Fruit fly (Drosophila melanogaster) whole organism, embryonic: Measurements from ENCODE around the gene CG12112.

Experiments
- CG10147 ChIP-seq: fragments of 200-800 bp; sonication (Bioruptor generic); optimal IDR thresholded peaks from 2 replicates; lab custom pipeline; 2019; ENCODE audit warnings: missing biosample characterization, mild to moderate bottlenecking, missing genetic modification characterization, moderate library complexity
- CG10274 ChIP-seq: fragments of 200-800 bp; sonication (Bioruptor generic); optimal IDR thresholded peaks from 3 replicates; lab custom pipeline; 2017; ENCODE audit warnings: missing biosample characterization, mild to moderate bottlenecking, missing genetic modification characterization
- CG10979 ChIP-seq: fragments of 200-800 bp; sonication (Bioruptor generic); optimal IDR thresholded peaks from 2 replicates; lab custom pipeline; 2018; ENCODE audit warnings: missing biosample characterization, mild to moderate bottlenecking, missing genetic modification characterization, moderate library complexity
- CG12744 ChIP-seq: fragments of 200-800 bp; sonication (Bioruptor generic); optimal IDR thresholded peaks from 2 replicates; lab custom pipeline; 2016; ENCODE audit warnings: missing biosample characterization, missing genetic modification characterization
- CG12942 ChIP-seq: fragments of 200-800 bp; sonication (Bioruptor generic); optimal IDR thresholded peaks from 3 replicates; lab custom pipeline; 2016; ENCODE audit warnings: missing biosample characterization, missing genetic modification characterization
- CG13296 ChIP-seq: fragments of 200-800 bp; sonication (Bioruptor generic); optimal IDR thresholded peaks from 3 replicates; lab custom pipeline; 2018; ENCODE audit warnings: missing biosample characterization, mild to moderate bottlenecking, missing genetic modification characterization
- CG15514 ChIP-seq: fragments of 200-800 bp; sonication (Bioruptor generic); optimal IDR thresholded peaks from 3 replicates; lab custom pipeline; 2017; ENCODE audit warnings: missing biosample characterization, missing genetic modification characterization, mild to moderate bottlenecking, moderate library complexity, missing genetic modification reagents
- CG17328 ChIP-seq: fragments of 200-800 bp; sonication (Bioruptor generic); IDR thresholded peaks from 2 replicates; pipeline ENCODE4 v1.3.6; 2022; ENCODE audit warnings: missing biosample characterization, missing genetic modification characterization
- CG17829 ChIP-seq: fragments of 200-800 bp; optimal IDR thresholded peaks from 2 replicates; lab custom pipeline; 2019; ENCODE audit warnings: missing biosample characterization, mild to moderate bottlenecking, missing genetic modification characterization, moderate library complexity
- CG3065 ChIP-seq: fragments of 200-800 bp; sonication (Bioruptor generic); optimal IDR thresholded peaks from 2 replicates; lab custom pipeline; 2016; ENCODE audit warnings: missing biosample characterization, missing genetic modification characterization
- CG33557 ChIP-seq: fragments of 200-800 bp; sonication (Bioruptor generic); optimal IDR thresholded peaks from 2 replicates; lab custom pipeline; 2019; ENCODE audit warnings: missing biosample characterization, mild to moderate bottlenecking, missing genetic modification characterization, moderate library complexity
- CG7556 ChIP-seq: fragments of 200-800 bp; sonication (Bioruptor generic); optimal IDR thresholded peaks from 2 replicates; lab custom pipeline; 2017; ENCODE audit warnings: missing biosample characterization, mild to moderate bottlenecking, missing genetic modification characterization
- CG8281 ChIP-seq: fragments of 200-800 bp; sonication (Bioruptor generic); optimal IDR thresholded peaks from 2 replicates; lab custom pipeline; 2018; ENCODE audit warnings: missing biosample characterization, mild to moderate bottlenecking, missing genetic modification characterization, moderate library complexity
- CG9437 ChIP-seq: fragments of 200-800 bp; sonication (Bioruptor generic); optimal IDR thresholded peaks from 2 replicates; lab custom pipeline; 2018; ENCODE audit warnings: missing biosample characterization, mild to moderate bottlenecking, missing genetic modification characterization
- Dip3 ChIP-seq: fragments of 200-800 bp; sonication (Bioruptor generic); optimal IDR thresholded peaks from 3 replicates; lab custom pipeline; 2016; ENCODE audit warnings: missing biosample characterization, missing genetic modification characterization
- Gug ChIP-seq: fragments of 200-800 bp; sonication (Bioruptor generic); IDR thresholded peaks from 4 replicates; pipeline ENCODE4 v1.3.6; 2022; ENCODE audit warnings: missing biosample characterization, missing genetic modification characterization
- HLH4C ChIP-seq: fragments of 200-800 bp; sonication (Bioruptor generic); IDR thresholded peaks from 3 replicates; pipeline ENCODE4 v1.3.6; 2022; ENCODE audit warnings: missing biosample characterization, missing genetic modification characterization; ENCODE audit not compliant: partially characterized antibody
- HLH54F ChIP-seq: fragments of 200-800 bp; sonication (Bioruptor generic); optimal IDR thresholded peaks from 3 replicates; lab custom pipeline; 2016; ENCODE audit warnings: missing biosample characterization, missing genetic modification characterization
- Hand ChIP-seq: fragments of 200-800 bp; sonication (Bioruptor generic); optimal IDR thresholded peaks from 2 replicates; lab custom pipeline; 2017; ENCODE audit warnings: mild to moderate bottlenecking, missing biosample characterization, missing genetic modification reagents, missing genetic modification characterization
- Hmx ChIP-seq: fragments of 200-800 bp; sonication (Bioruptor generic); optimal IDR thresholded peaks from 2 replicates; lab custom pipeline; 2016; ENCODE audit warnings: missing biosample characterization, missing genetic modification characterization
- Hr51 ChIP-seq, 2 experiments: fragments of 200-800 bp; sonication (Bioruptor generic); optimal IDR thresholded peaks; 2 replicates in 1 of 2; 3 replicates in 1 of 2; lab custom pipeline; 2016 to 2018; ENCODE audit warnings: missing biosample characterization in 2 of 2, missing genetic modification characterization in 2 of 2, mild to moderate bottlenecking in 1 of 2, moderate library complexity in 1 of 2
- NC2α ChIP-seq: fragments of 200-800 bp; sonication (Bioruptor generic); optimal IDR thresholded peaks from 2 replicates; lab custom pipeline; 2016; ENCODE audit warnings: missing biosample characterization, missing genetic modification characterization
- Nf-YB ChIP-seq: fragments of 200-800 bp; sonication (Bioruptor generic); optimal IDR thresholded peaks from 3 replicates; lab custom pipeline; 2019; ENCODE audit warnings: missing biosample characterization, mild to moderate bottlenecking, missing genetic modification characterization, moderate library complexity
- Ptx1 ChIP-seq: fragments of 200-800 bp; sonication (Bioruptor generic); IDR thresholded peaks from 2 replicates; pipeline ENCODE4 v1.3.6; 2022; ENCODE audit warnings: missing biosample characterization, missing genetic modification characterization
- Usf ChIP-seq: fragments of 200-800 bp; sonication (Bioruptor generic); optimal IDR thresholded peaks from 2 replicates; lab custom pipeline; 2017; ENCODE audit warnings: missing genotype, missing biosample characterization, missing genetic modification characterization
- ac ChIP-seq: fragments of 200-800 bp; sonication (Bioruptor generic); optimal IDR thresholded peaks from 3 replicates; lab custom pipeline; 2017; ENCODE audit warnings: missing biosample characterization, mild to moderate bottlenecking, missing genetic modification characterization
- bowl ChIP-seq: fragments of 200-800 bp; sonication (Bioruptor generic); IDR thresholded peaks from 2 replicates; pipeline ENCODE4 v1.3.6; 2022; ENCODE audit warnings: missing biosample characterization, missing genetic modification characterization
- dati ChIP-seq: fragments of 200-800 bp; sonication (Bioruptor generic); IDR thresholded peaks from 2 replicates; pipeline ENCODE4 v1.3.6; 2022; ENCODE audit warnings: missing biosample characterization, missing genetic modification characterization
- dmrt99B ChIP-seq: fragments of 200-800 bp; sonication (Bioruptor generic); optimal IDR thresholded peaks from 2 replicates; lab custom pipeline; 2018; ENCODE audit warnings: missing biosample characterization, mild to moderate bottlenecking, missing genetic modification characterization, moderate library complexity
- ems ChIP-seq: fragments of 200-800 bp; sonication (Bioruptor generic); optimal IDR thresholded peaks from 3 replicates; lab custom pipeline; 2016; ENCODE audit warnings: missing biosample characterization, missing genetic modification characterization
- fru ChIP-seq: fragments of >200 bp; optimal IDR thresholded peaks from 2 replicates; lab custom pipeline; 2017
- gcm2 ChIP-seq: fragments of 200-800 bp; sonication (Bioruptor generic); optimal IDR thresholded peaks from 2 replicates; lab custom pipeline; 2016; ENCODE audit warnings: missing biosample characterization, missing genetic modification characterization
- gsb-n ChIP-seq: fragments of 200-800 bp; sonication (Bioruptor generic); optimal IDR thresholded peaks from 3 replicates; lab custom pipeline; 2018; ENCODE audit warnings: missing biosample characterization, mild to moderate bottlenecking, missing genetic modification characterization
- hkb ChIP-seq, 2 experiments: fragments of 200-800 bp in 1 of 2; fragments of >200 bp in 1 of 2; sonication (Bioruptor generic) in 1 of 2; IDR thresholded peaks in 1 of 2; optimal IDR thresholded peaks in 1 of 2; 2 replicates each; pipeline versions ENCODE4 v1.3.6 to Lab custom; 2017 to 2022; ENCODE audit warnings: missing biosample characterization in 1 of 2, missing genetic modification characterization in 1 of 2
- jing ChIP-seq: fragments of 200-800 bp; sonication (Bioruptor generic); optimal IDR thresholded peaks from 2 replicates; lab custom pipeline; 2018; ENCODE audit warnings: missing biosample characterization, mild to moderate bottlenecking, missing genetic modification characterization
- kay ChIP-seq: fragments of 200-800 bp; sonication (Bioruptor generic); optimal IDR thresholded peaks from 2 replicates; lab custom pipeline; 2016; ENCODE audit warnings: missing biosample characterization, missing genetic modification characterization
- kni ChIP-seq: fragments of 200-800 bp; sonication (Bioruptor generic); optimal IDR thresholded peaks from 3 replicates; lab custom pipeline; 2017; ENCODE audit warnings: mild to moderate bottlenecking, missing biosample characterization, missing genetic modification reagents, missing genetic modification characterization
- nerfin-2 ChIP-seq: fragments of 200-800 bp; sonication (Bioruptor generic); IDR thresholded peaks from 2 replicates; pipeline ENCODE4 v1.3.6; 2022; ENCODE audit warnings: missing biosample characterization, missing genetic modification characterization; ENCODE audit not compliant: partially characterized antibody
- pho ChIP-seq: fragments of 200-800 bp; sonication (Bioruptor generic); optimal IDR thresholded peaks from 2 replicates; lab custom pipeline; 2016; ENCODE audit warnings: missing biosample characterization, missing genetic modification characterization
- pros ChIP-seq: fragments of 200-800 bp; sonication (Bioruptor generic); optimal IDR thresholded peaks from 3 replicates; lab custom pipeline; 2019; ENCODE audit warnings: missing biosample characterization, mild to moderate bottlenecking, missing genetic modification characterization, moderate library complexity
- schlank ChIP-seq: fragments of 200-800 bp; sonication (Bioruptor generic); optimal IDR thresholded peaks from 2 replicates; lab custom pipeline; 2018; ENCODE audit warnings: missing biosample characterization, mild to moderate bottlenecking, missing genetic modification characterization
- sens-2 ChIP-seq: fragments of 200-800 bp; sonication (Bioruptor generic); IDR thresholded peaks from 2 replicates; pipeline ENCODE4 v1.3.6; 2022; ENCODE audit warnings: missing biosample characterization, missing genetic modification characterization
- slp2 ChIP-seq: fragments of 200-800 bp; sonication (Bioruptor generic); optimal IDR thresholded peaks from 2 replicates; lab custom pipeline; 2016; ENCODE audit warnings: missing biosample characterization, missing genetic modification characterization
- sug ChIP-seq: fragments of 200-800 bp; optimal IDR thresholded peaks from 2 replicates; lab custom pipeline; 2019; ENCODE audit warnings: missing biosample characterization, mild to moderate bottlenecking, missing genetic modification characterization, moderate library complexity
- tgo ChIP-seq: fragments of 200-800 bp; sonication (Bioruptor generic); IDR thresholded peaks from 3 replicates; pipeline ENCODE4 v1.3.6; 2022; ENCODE audit warnings: missing biosample characterization, missing genetic modification characterization
- toy ChIP-seq: fragments of 200-800 bp; sonication (Bioruptor generic); IDR thresholded peaks from 2 replicates; pipeline ENCODE4 v1.3.6; 2022; ENCODE audit warnings: missing biosample characterization, missing genetic modification characterization
- twi ChIP-seq: fragments of 200-800 bp; optimal IDR thresholded peaks from 2 replicates; lab custom pipeline; 2019; ENCODE audit warnings: missing biosample characterization, mild to moderate bottlenecking, missing genetic modification characterization, moderate library complexity
- zf30C ChIP-seq: fragments of 200-800 bp; sonication (Bioruptor generic); optimal IDR thresholded peaks from 3 replicates; lab custom pipeline; 2018; ENCODE audit warnings: missing biosample characterization, mild to moderate bottlenecking, missing genetic modification characterization
- zfh2 ChIP-seq: fragments of 200-800 bp; sonication (Bioruptor generic); optimal IDR thresholded peaks from 2 replicates; lab custom pipeline; 2016; ENCODE audit warnings: missing biosample characterization, missing genetic modification characterization

CG12112 gene

dm6 chrX:8574672-8575350 lies 14.8 kb upstream of the CG12112 start (continued):
- no peak for TF ChIP-seq Nf-YB (GFP tag; lab: Kevin White, UChicago)
- no peak for TF ChIP-seq CG12942 (GFP tag; lab: Kevin White, UChicago)
- no peak; the same call in 2 of the 3 replicates for TF ChIP-seq tgo
- no peak for TF ChIP-seq kni (GFP tag; lab: Kevin White, UChicago)
- TF ChIP-seq kay, result peak; percentile 45
- TF ChIP-seq CG3065 (GFP tag; lab: Kevin White, UChicago), result no peak
- no peak for TF ChIP-seq CG13296 (GFP tag; lab: Kevin White, UChicago)
- TF ChIP-seq sens-2 (GFP tag; lab: Robert Waterston, UW), result no peak
- peak; percentile 18; the same call in 1 of the 2 replicates for TF ChIP-seq bowl
- no peak for TF ChIP-seq twi (tag; lab: Kevin White, UChicago)
- no peak for TF ChIP-seq jing
- no peak for TF ChIP-seq ac (GFP tag; lab: Kevin White, UChicago)
- no peak for TF ChIP-seq slp2
- TF ChIP-seq CG12744 (GFP tag; lab: Kevin White, UChicago), result no peak
- peak; percentile 9 to 40 for TF ChIP-seq Hr51 (GFP tag; optimal IDR thresholded peaks at IDR 0.05; lab: Kevin White, UChicago)
- TF ChIP-seq Gug (GFP tag; lab: Robert Waterston, UW), result no peak
- no peak for TF ChIP-seq NC2α (GFP tag; lab: Kevin White, UChicago)
- TF ChIP-seq CG33557 (GFP tag; lab: Kevin White, UChicago), result no peak
- TF ChIP-seq schlank (tag; lab: Kevin White, UChicago), result no peak
- TF ChIP-seq toy, result no peak
- TF ChIP-seq HLH4C (GFP tag; lab: Robert Waterston, UW), result no peak
- 0 out of 2 replicates have a peak, but pooled peaks have one; percentile 3 for TF ChIP-seq dati (GFP tag; lab: Robert Waterston, UW)
- peak; percentile 36 for TF ChIP-seq zf30C (GFP tag; lab: Kevin White, UChicago)
- no peak for TF ChIP-seq CG17829 (tag; lab: Kevin White, UChicago)
- TF ChIP-seq CG8281, result no peak
- TF ChIP-seq Hand (GFP tag; lab: Kevin White, UChicago), result no peak
- no peak for TF ChIP-seq hkb (optimal IDR thresholded peaks at IDR 0.05; lab: Kevin White, UChicago)
- TF ChIP-seq hkb (GFP tag; IDR thresholded peaks at IDR 0.05; lab: Robert Waterston, UW), result peak; percentile 55
- 0 out of 2 replicates have a peak, but pooled peaks have one; percentile 34 for TF ChIP-seq CG17328
- no peak for TF ChIP-seq CG10147 (GFP tag; lab: Kevin White, UChicago)
- no peak for TF ChIP-seq CG10274 (GFP tag; lab: Kevin White, UChicago)
- TF ChIP-seq CG15514 (GFP tag; lab: Kevin White, UChicago), result peak; percentile 38
- peak; percentile 47 for TF ChIP-seq dmrt99B (tag; lab: Kevin White, UChicago)
- no peak for TF ChIP-seq Usf (GFP tag; lab: Kevin White, UChicago)
- TF ChIP-seq Ptx1 (GFP tag; lab: Robert Waterston, UW), result peak; percentile 49; the same call in 1 of the 2 replicates
- TF ChIP-seq pho, result peak; percentile 9
- no peak for TF ChIP-seq nerfin-2 (GFP tag; lab: Robert Waterston, UW)
- TF ChIP-seq zfh2 (GFP tag; lab: Kevin White, UChicago), result peak; percentile 31
- peak; percentile 15 for TF ChIP-seq sug
- peak; percentile 39 for TF ChIP-seq CG9437 (GFP tag; lab: Kevin White, UChicago)
- peak; percentile 11 for TF ChIP-seq CG10979 (tag; lab: Kevin White, UChicago)
- TF ChIP-seq HLH54F (GFP tag; lab: Kevin White, UChicago), result peak; percentile 2
- no peak for TF ChIP-seq Hmx (GFP tag; lab: Kevin White, UChicago)
- no peak for TF ChIP-seq gcm2
- peak; percentile 14 for TF ChIP-seq CG7556 (GFP tag; lab: Kevin White, UChicago)
- peak; percentile 9 for TF ChIP-seq pros (GFP tag; lab: Kevin White, UChicago)
- TF ChIP-seq Dip3 (GFP tag; lab: Kevin White, UChicago), result no peak
- TF ChIP-seq gsb-n (tag; lab: Kevin White, UChicago), result no peak
- no peak for TF ChIP-seq fru (lab: Kevin White, UChicago)
- peak; percentile 39 for TF ChIP-seq ems (GFP tag; lab: Kevin White, UChicago)
